Fruit fly (Drosophila melanogaster) whole organism, embryonic: ENCODE data around the gene CG13000.

ENCODE experiments used
- Ada2b ChIP-seq: fragments of 200-800 bp; sonication (Bioruptor generic); IDR thresholded peaks from 2 replicates; pipeline ENCODE4 v1.3.6; 2022; ENCODE audit warnings: missing biosample characterization, missing genetic modification characterization
- CG10267 ChIP-seq: fragments of 200-800 bp; sonication (Bioruptor generic); optimal IDR thresholded peaks from 2 replicates; lab custom pipeline; 2018; ENCODE audit warnings: missing biosample characterization, mild to moderate bottlenecking, missing genetic modification characterization, moderate library complexity
- CG15696 ChIP-seq: fragments of 200-800 bp; sonication (Bioruptor generic); optimal IDR thresholded peaks from 2 replicates; lab custom pipeline; 2019; ENCODE audit warnings: missing biosample characterization, mild to moderate bottlenecking, missing genetic modification characterization, moderate library complexity
- CG17186 ChIP-seq: fragments of 200-800 bp; sonication (Bioruptor generic); optimal IDR thresholded peaks from 3 replicates; lab custom pipeline; 2017; ENCODE audit warnings: missing biosample characterization, missing genetic modification reagents, missing genetic modification characterization
- CG7963 ChIP-seq: fragments of 200-800 bp; sonication (Bioruptor generic); IDR thresholded peaks from 3 replicates; pipeline ENCODE4 v1.3.6; 2022; ENCODE audit warnings: missing biosample characterization, missing genetic modification characterization; ENCODE audit not compliant: partially characterized antibody
- Vsx1 ChIP-seq: fragments of 200-800 bp; sonication (Bioruptor generic); optimal IDR thresholded peaks from 2 replicates; lab custom pipeline; 2017; ENCODE audit warnings: missing biosample characterization, mild to moderate bottlenecking, missing genetic modification characterization, missing genetic modification reagents
- prd ChIP-seq, 3 experiments: fragments of >200 bp in 2 of 3; fragments of 200-800 bp in 1 of 3; sonication (Bioruptor generic) in 1 of 3; optimal IDR thresholded peaks in 2 of 3; IDR thresholded peaks in 1 of 3; 2 replicates in 2 of 3; 3 replicates in 1 of 3; pipeline versions ENCODE4 v1.3.6 to Lab custom; 2017 to 2022; ENCODE audit warnings: missing biosample characterization in 1 of 3, missing genetic modification characterization in 1 of 3

dm6 chrX:16930465-16931286, 17.6 kb downstream of the CG13000 start:
- TF ChIP-seq Vsx1 (GFP tag; lab: Kevin White, UChicago) (peak; percentile 80), CG7963 (GFP tag; lab: Robert Waterston, UW) (no peak), CG15696 (peak; percentile 14), prd (optimal IDR thresholded peaks at IDR 0.05; lab: Kevin White, UChicago) (no peak), prd (GFP tag; IDR thresholded peaks at IDR 0.05; lab: Robert Waterston, UW) (peak; percentile 71), CG10267 (tag; lab: Kevin White, UChicago) (peak; percentile 54), Ada2b (peak; percentile 74), CG17186 (no peak)
